Fruit fly (Drosophila melanogaster): Measurements from ENCODE around the gene CG14777.

Gene CG14777

DNA sequence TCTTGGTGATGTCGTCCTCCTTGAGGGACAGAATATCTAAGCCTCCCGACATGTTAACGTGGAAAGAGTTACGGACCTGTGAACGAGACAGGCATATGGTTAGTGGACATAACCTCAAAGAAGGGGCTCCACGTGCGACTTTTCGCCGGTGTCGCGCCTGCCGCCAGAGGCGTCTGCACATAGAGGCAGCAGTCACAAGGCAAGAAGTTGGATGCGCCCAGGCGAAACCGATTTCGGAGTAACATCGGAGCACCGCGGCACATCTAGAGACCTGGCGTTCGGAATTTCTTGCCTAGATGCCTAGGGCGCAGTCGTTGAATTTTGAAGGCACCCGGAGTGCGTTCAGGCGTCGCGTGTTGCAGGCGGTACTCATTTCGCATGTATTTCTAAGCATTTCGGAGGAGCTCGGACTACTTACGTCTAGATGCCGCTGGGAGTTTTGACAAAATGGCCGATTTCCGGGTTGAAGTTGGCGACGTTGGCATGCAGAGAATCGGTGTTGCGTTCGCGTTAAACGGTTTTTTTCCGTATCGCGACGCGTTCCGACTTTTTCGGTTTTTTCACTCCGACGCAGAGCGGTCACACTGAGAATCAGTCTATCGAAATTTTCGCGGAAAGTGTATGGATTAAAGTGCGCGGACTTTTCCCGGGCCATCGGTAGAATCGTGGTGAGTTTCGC, 17.0 kb downstream of the CG14777 start, which contains the start of the genes sta and inc (continued):
- peak; percentile 2 for TF ChIP-seq ind (GFP tag; optimal IDR thresholded peaks at IDR 0.05)
- peak; percentile 98 for TF ChIP-seq gfzf (GFP tag; optimal IDR thresholded peaks at IDR 0.05)
- no peak for TF ChIP-seq al (GFP tag; IDR thresholded peaks at IDR 0.05)
- TF ChIP-seq gcm (GFP tag; optimal IDR thresholded peaks at IDR 0.05): peak; percentile 67
- TF ChIP-seq Atf-2 (GFP tag; optimal IDR thresholded peaks at IDR 0.05): peak; percentile 21
- no peak for TF ChIP-seq klu (GFP tag; IDR thresholded peaks at IDR 0.05)
- peak; percentile 31 for TF ChIP-seq CG1529 (GFP tag; optimal IDR thresholded peaks at IDR 0.05)
- TF ChIP-seq CG9215 (GFP tag; IDR thresholded peaks at IDR 0.05): no peak
- peak; percentile 26 for TF ChIP-seq eyg (GFP tag; optimal IDR thresholded peaks at IDR 0.05)
- TF ChIP-seq CG6854 (GFP tag; optimal IDR thresholded peaks at IDR 0.05): peak; percentile 75
- TF ChIP-seq stc (GFP tag; IDR thresholded peaks at IDR 0.05): no peak
- peak; percentile 90 for TF ChIP-seq Fer1 (GFP tag; optimal IDR thresholded peaks at IDR 0.05)
- TF ChIP-seq Dref (GFP tag; IDR thresholded peaks at IDR 0.05): peak; percentile 72
- TF ChIP-seq Doc2 (GFP tag; IDR thresholded peaks at IDR 0.05): no peak
- TF ChIP-seq btn (GFP tag; optimal IDR thresholded peaks at IDR 0.05): peak; percentile 38
- no peak for TF ChIP-seq ap (GFP tag; IDR thresholded peaks at IDR 0.05)
- no peak for TF ChIP-seq exex (tag; optimal IDR thresholded peaks at IDR 0.05)
- peak; percentile 59 for TF ChIP-seq org-1 (GFP tag; optimal IDR thresholded peaks at IDR 0.05)
- 0 out of 3 replicates have a peak, but pooled peaks have one; percentile 41 for TF ChIP-seq Optix (GFP tag; IDR thresholded peaks at IDR 0.05)
- peak; percentile 40; the same call in 1 of the 3 replicates for TF ChIP-seq otp (GFP tag; IDR thresholded peaks at IDR 0.05)
- peak; percentile 86 for TF ChIP-seq CG6765 (GFP tag; optimal IDR thresholded peaks at IDR 0.05)
- TF ChIP-seq CG10979 (tag; optimal IDR thresholded peaks at IDR 0.05): peak; percentile 47
- TF ChIP-seq Atf3 (GFP tag; optimal IDR thresholded peaks at IDR 0.05): no peak
- TF ChIP-seq sqz (GFP tag; optimal IDR thresholded peaks at IDR 0.05): peak; percentile 55
- TF ChIP-seq caup (GFP tag; optimal IDR thresholded peaks at IDR 0.05; ENCODE audit: severe bottlenecking): peak; percentile 87
- TF ChIP-seq schlank (tag; optimal IDR thresholded peaks at IDR 0.05): peak; percentile 67
- TF ChIP-seq CG10366 (GFP tag; IDR thresholded peaks at IDR 0.05): no peak; the same call in 1 of the 2 replicates
- TF ChIP-seq Doc3 (GFP tag; IDR thresholded peaks at IDR 0.05; ENCODE audit: partially characterized antibody): peak; percentile 42; the same call in 1 of the 3 replicates
- no peak for TF ChIP-seq CG43689 (GFP tag; IDR thresholded peaks at IDR 0.05)
- no peak for TF ChIP-seq CG4854 (GFP tag; optimal IDR thresholded peaks at IDR 0.05)
- TF ChIP-seq knrl (GFP tag; IDR thresholded peaks at IDR 0.05; ENCODE audit: partially characterized antibody): peak; percentile 65
- no peak for TF ChIP-seq tna (GFP tag; IDR thresholded peaks at IDR 0.05; ENCODE audit: partially characterized antibody)
- TF ChIP-seq CG4424 (GFP tag; optimal IDR thresholded peaks at IDR 0.05): peak; percentile 55
- no peak for TF ChIP-seq vnd (GFP tag; IDR thresholded peaks at IDR 0.05; ENCODE audit: partially characterized antibody)
- TF ChIP-seq en (GFP tag; optimal IDR thresholded peaks at IDR 0.05): no peak
- TF ChIP-seq bcd (GFP tag; optimal IDR thresholded peaks at IDR 0.05): peak; percentile 85
- no peak for TF ChIP-seq CG12236 (GFP tag; optimal IDR thresholded peaks at IDR 0.05)
- TF ChIP-seq shn (GFP tag; optimal IDR thresholded peaks at IDR 0.05): peak; percentile 30
- peak; percentile 21 for TF ChIP-seq CG9609 (GFP tag; optimal IDR thresholded peaks at IDR 0.05)
- TF ChIP-seq Deaf1 (tag; optimal IDR thresholded peaks at IDR 0.05): peak; percentile 42
- TF ChIP-seq Bgb (GFP tag; IDR thresholded peaks at IDR 0.05; ENCODE audit: partially characterized antibody): peak; percentile 64
- peak; percentile 84 for TF ChIP-seq BtbVII (GFP tag; optimal IDR thresholded peaks at IDR 0.05)
- peak; percentile 32; the same call in 1 of the 2 replicates for TF ChIP-seq ttk (GFP tag; IDR thresholded peaks at IDR 0.05)
- peak; percentile 52; the same call in 1 of the 2 replicates for TF ChIP-seq ranshi (GFP tag; IDR thresholded peaks at IDR 0.05)
- peak; percentile 81 for TF ChIP-seq onecut (GFP tag; IDR thresholded peaks at IDR 0.05)
- TF ChIP-seq Opbp (GFP tag; IDR thresholded peaks at IDR 0.05; ENCODE audit: partially characterized antibody): peak; percentile 81
- TF ChIP-seq CG9797 (GFP tag; optimal IDR thresholded peaks at IDR 0.05): peak; percentile 99
- TF ChIP-seq CG32532 (GFP tag; IDR thresholded peaks at IDR 0.05): peak; percentile 66
- TF ChIP-seq CG17829 (tag; optimal IDR thresholded peaks at IDR 0.05): peak; percentile 99
- peak; percentile 69 for TF ChIP-seq CG4328 (GFP tag; optimal IDR thresholded peaks at IDR 0.05)

Measured in whole organism, embryonic.